Fruit fly (Drosophila melanogaster) whole organism, adult: Measurements from ENCODE around the gene Hibch.

Source experiments
- CG11617 ChIP-seq: fragments of 200-800 bp; sonication (Bioruptor generic); optimal IDR thresholded peaks from 2 replicates; lab custom pipeline; 2017; ENCODE audit warnings: mild to moderate bottlenecking, missing biosample characterization, missing genetic modification reagents, missing genetic modification characterization
- CG12768 ChIP-seq: fragments of 200-800 bp; sonication (Bioruptor generic); optimal IDR thresholded peaks from 2 replicates; lab custom pipeline; 2017; ENCODE audit warnings: missing biosample characterization, missing genetic modification characterization, mild to moderate bottlenecking, moderate library complexity, missing genetic modification reagents
- CG7045 ChIP-seq: fragments of 200-800 bp; sonication (Bioruptor generic); optimal IDR thresholded peaks from 2 replicates; lab custom pipeline; 2017; ENCODE audit warnings: missing biosample characterization, mild to moderate bottlenecking, missing genetic modification characterization
- Crg-1 ChIP-seq: fragments of 200-800 bp; sonication (Bioruptor generic); optimal IDR thresholded peaks from 2 replicates; lab custom pipeline; 2016; ENCODE audit warnings: missing biosample characterization, missing genetic modification characterization
- kay ChIP-seq: fragments of 200-800 bp; sonication (Bioruptor generic); peaks from one replicate; lab custom pipeline; 2016; ENCODE audit warnings: missing biosample characterization, missing genetic modification characterization, borderline replicate concordance

dm6 chr3R:15319912-15320746, 36.9 kb upstream of the Hibch start, which contains the start of the genes CG6276 and CG44040:
- TF ChIP-seq CG11617 (GFP tag; lab: Kevin White, UChicago) (peak; percentile 73), kay (GFP tag; lab: Kevin White, UChicago) (no peak), Crg-1 (GFP tag; lab: Kevin White, UChicago) (no peak), CG12768 (GFP tag; lab: Kevin White, UChicago) (peak; percentile 37), CG7045 (GFP tag; lab: Kevin White, UChicago) (peak; percentile 53)
